Worm (Caenorhabditis elegans): ENCODE measurements around the gene T22B2.3.

T22B2.3 gene

ce11 chrX:3917013-3917412, at the start of gene T22B2.3:
T22B2.3 (plus strand) TSS chrX:3917313.
- TF ChIP-seq nhr-237 (tag; optimal IDR thresholded peaks at IDR 0.05): no peak
- TF ChIP-seq ZK546.5 (tag; optimal IDR thresholded peaks at IDR 0.05): no peak
- no peak for TF ChIP-seq fos-1 (tag; optimal IDR thresholded peaks at IDR 0.05)
- TF ChIP-seq nhr-23 (tag; optimal IDR thresholded peaks at IDR 0.05): no peak
- TF ChIP-seq ztf-1 (GFP tag; conservative IDR thresholded peaks at IDR 0.05): no peak
- no peak for TF ChIP-seq peb-1 (tag; optimal IDR thresholded peaks at IDR 0.05)
- no peak for TF ChIP-seq blmp-1 (tag; optimal IDR thresholded peaks at IDR 0.05; ENCODE audit: insufficient read depth)
- no peak for TF ChIP-seq ceh-16 (tag; optimal IDR thresholded peaks at IDR 0.05)
- no peak for TF ChIP-seq ceh-82 (tag; optimal IDR thresholded peaks at IDR 0.05)
- no peak for TF ChIP-seq nhr-6 (tag; optimal IDR thresholded peaks at IDR 0.05)
- TF ChIP-seq Y55F3AM.14 (GFP tag; optimal IDR thresholded peaks at IDR 0.05): no peak
- no peak for TF ChIP-seq elt-3 (tag; optimal IDR thresholded peaks at IDR 0.05)
- no peak for TF ChIP-seq aly-2 (tag; optimal IDR thresholded peaks at IDR 0.05)
- TF ChIP-seq mab-5 (tag; optimal IDR thresholded peaks at IDR 0.05): no peak
- no peak for TF ChIP-seq lsy-2 (tag; optimal IDR thresholded peaks at IDR 0.05)
- TF ChIP-seq lin-11 (tag; optimal IDR thresholded peaks at IDR 0.05): no peak
- TF ChIP-seq sma-9 (GFP tag; optimal IDR thresholded peaks at IDR 0.05): no peak
- TF ChIP-seq sma-9 (tag; optimal IDR thresholded peaks at IDR 0.05): no peak
- no peak for TF ChIP-seq nhr-129 (tag; optimal IDR thresholded peaks at IDR 0.05)

- TF ChIP-seq nhr-25 (tag; optimal IDR thresholded peaks at IDR 0.05) (peak; percentile 45), Y55F3AM.14 (GFP tag; optimal IDR thresholded peaks at IDR 0.05) (no peak), blmp-1 (tag; optimal IDR thresholded peaks at IDR 0.05; ENCODE audit: insufficient read depth) (peak; percentile 6)
Measured at ce11 chrX:3867760-3868159, 49.4 kb upstream of the T22B2.3 start.

- TF ChIP-seq nhr-12 (tag; optimal IDR thresholded peaks at IDR 0.05): no peak
- TF ChIP-seq zag-1 (tag; optimal IDR thresholded peaks at IDR 0.05): peak; percentile 29
- TF ChIP-seq sma-3 (GFP tag; optimal IDR thresholded peaks at IDR 0.05): no peak
Measured at ce11 chrX:3871578-3872234, 45.4 kb upstream of the T22B2.3 start.

ce11 chrX:3873445-3873844, 43.7 kb upstream of the T22B2.3 start, which contains the start of gene lim-4:
lim-4 (minus strand) TSS chrX:3873545.
- no peak for TF ChIP-seq alr-1 (tag; optimal IDR thresholded peaks at IDR 0.05)
- no peak for TF ChIP-seq lin-11 (tag; optimal IDR thresholded peaks at IDR 0.05)
- TF ChIP-seq peb-1 (tag; optimal IDR thresholded peaks at IDR 0.05): no peak
- no peak for TF ChIP-seq unc-62 (GFP tag; optimal IDR thresholded peaks at IDR 0.05)
- no peak for TF ChIP-seq fos-1 (tag; optimal IDR thresholded peaks at IDR 0.05)
- TF ChIP-seq nhr-12 (tag; optimal IDR thresholded peaks at IDR 0.05): no peak
- no peak for TF ChIP-seq mab-5 (tag; optimal IDR thresholded peaks at IDR 0.05)
- TF ChIP-seq aly-2 (tag; optimal IDR thresholded peaks at IDR 0.05): no peak
- TF ChIP-seq elt-3 (tag; optimal IDR thresholded peaks at IDR 0.05): no peak
- no peak for TF ChIP-seq mbf-1 (tag; optimal IDR thresholded peaks at IDR 0.05)
- no peak for TF ChIP-seq sem-4 (tag; optimal IDR thresholded peaks at IDR 0.05)

ce11 chrX:3875714-3876113, 41.4 kb upstream of the T22B2.3 start:
- TF ChIP-seq unc-55 (GFP tag; optimal IDR thresholded peaks at IDR 0.05) (no peak), ama-1 (optimal IDR thresholded peaks at IDR 0.05) (no peak), nhr-77 (tag; optimal IDR thresholded peaks at IDR 0.05) (no peak), nhr-25 (tag; optimal IDR thresholded peaks at IDR 0.05) (no peak)

- TF ChIP-seq nhr-237 (tag; optimal IDR thresholded peaks at IDR 0.05): no peak
- no peak for TF ChIP-seq nhr-77 (tag; optimal IDR thresholded peaks at IDR 0.05)
- TF ChIP-seq ztf-1 (GFP tag; conservative IDR thresholded peaks at IDR 0.05): no peak
- no peak for TF ChIP-seq blmp-1 (tag; optimal IDR thresholded peaks at IDR 0.05; ENCODE audit: insufficient read depth)
- no peak for TF ChIP-seq lin-11 (tag; optimal IDR thresholded peaks at IDR 0.05)
- TF ChIP-seq nhr-25 (tag; optimal IDR thresholded peaks at IDR 0.05): no peak
- TF ChIP-seq unc-55 (GFP tag; optimal IDR thresholded peaks at IDR 0.05): no peak
- no peak for TF ChIP-seq alr-1 (tag; optimal IDR thresholded peaks at IDR 0.05)
- no peak for TF ChIP-seq sma-9 (GFP tag; optimal IDR thresholded peaks at IDR 0.05)
- TF ChIP-seq sma-9 (tag; optimal IDR thresholded peaks at IDR 0.05): no peak
- TF ChIP-seq elt-1 (tag; optimal IDR thresholded peaks at IDR 0.05): no peak
- TF ChIP-seq ceh-82 (tag; optimal IDR thresholded peaks at IDR 0.05): no peak
Measured at ce11 chrX:3878233-3878632, 38.9 kb upstream of the T22B2.3 start, which contains the start of gene F47F2.1. F47F2.1 (plus strand) TSS chrX:3878533.
